Fruit fly (Drosophila melanogaster) Kc167 (cell line): ENCODE results near the gene CG18249.

Source experiments
- Myc ChIP-seq: fragments of >200 bp; optimal IDR thresholded peaks from 2 replicates; lab custom pipeline; 2017; ENCODE audit warnings: missing external identifiers
- Sin3A ChIP-seq: fragments of >200 bp; optimal IDR thresholded peaks from 2 replicates; lab custom pipeline; 2018; ENCODE audit warnings: missing external identifiers
- h ChIP-seq: fragments of >200 bp; optimal IDR thresholded peaks from 3 replicates; lab custom pipeline; 2018; ENCODE audit warnings: missing external identifiers
- insv ChIP-seq: fragments of >200 bp; optimal IDR thresholded peaks from 3 replicates; lab custom pipeline; 2018; ENCODE audit warnings: missing external identifiers
- psq ChIP-seq: fragments of >200 bp; optimal IDR thresholded peaks from 2 replicates; lab custom pipeline; 2017; ENCODE audit warnings: missing external identifiers
- ttk ChIP-seq: sonication (Bioruptor generic); optimal IDR thresholded peaks from 2 replicates; lab custom pipeline; 2017; ENCODE audit warnings: missing external identifiers

The CG18249 gene

dm6 chr3R:8219891-8220290 lies at the start of gene CG18249:
TSS of gene CG18249 (plus strand) at chr3R:8220146.
- TF ChIP-seq psq (lab: Kevin White, UChicago) (no peak), h (lab: Kevin White, UChicago) (no peak)

- TF ChIP-seq h (lab: Kevin White, UChicago) (no peak), insv (lab: Kevin White, UChicago) (no peak), ttk (lab: Kevin White, UChicago) (no peak), Myc (no peak), Sin3A (no peak), psq (lab: Kevin White, UChicago) (no peak)
These were observed 48.3 kb upstream of the CG18249 start for dm6 chr3R:8171489-8172161.

- no peak for TF ChIP-seq insv (lab: Kevin White, UChicago)
- TF ChIP-seq Myc = no peak
- no peak for TF ChIP-seq Sin3A
- TF ChIP-seq psq (lab: Kevin White, UChicago) = no peak
- no peak for TF ChIP-seq h (lab: Kevin White, UChicago)
- TF ChIP-seq ttk (lab: Kevin White, UChicago) = no peak
These were observed 43.8 kb upstream of the CG18249 start for dm6 chr3R:8176058-8176673.

- no peak for TF ChIP-seq h (lab: Kevin White, UChicago)
- TF ChIP-seq ttk (lab: Kevin White, UChicago) = no peak
- no peak for TF ChIP-seq insv (lab: Kevin White, UChicago)
- no peak for TF ChIP-seq Sin3A
These were observed 39.5 kb upstream of the CG18249 start for dm6 chr3R:8180376-8181011.

dm6 chr3R:8181412-8182108 lies 38.4 kb upstream of the CG18249 start, which contains the start of gene grn:
TSS of gene grn (minus strand) at chr3R:8181444.
- TF ChIP-seq psq (lab: Kevin White, UChicago) (no peak), h (lab: Kevin White, UChicago) (no peak), Sin3A (no peak), Myc (no peak), insv (lab: Kevin White, UChicago) (no peak), ttk (lab: Kevin White, UChicago) (no peak)

- no peak for TF ChIP-seq ttk (lab: Kevin White, UChicago)
- no peak for TF ChIP-seq h (lab: Kevin White, UChicago)
- TF ChIP-seq insv (lab: Kevin White, UChicago) = no peak
- TF ChIP-seq psq (lab: Kevin White, UChicago) = no peak
- no peak for TF ChIP-seq Myc
- no peak for TF ChIP-seq Sin3A
These were observed 36.4 kb upstream of the CG18249 start for dm6 chr3R:8183502-8183901.

- TF ChIP-seq h (lab: Kevin White, UChicago) (no peak), ttk (lab: Kevin White, UChicago) (no peak), psq (lab: Kevin White, UChicago) (no peak), insv (lab: Kevin White, UChicago) (no peak), Myc (no peak), Sin3A (no peak)
These were observed 32.4 kb upstream of the CG18249 start for dm6 chr3R:8187446-8188133.

- TF ChIP-seq Myc = no peak
- no peak for TF ChIP-seq psq (lab: Kevin White, UChicago)
- TF ChIP-seq ttk (lab: Kevin White, UChicago) = no peak
- no peak for TF ChIP-seq insv (lab: Kevin White, UChicago)
- no peak for TF ChIP-seq Sin3A
- no peak for TF ChIP-seq h (lab: Kevin White, UChicago)
These were observed 30.5 kb upstream of the CG18249 start for dm6 chr3R:8189473-8189872.

- TF ChIP-seq Sin3A = no peak
- TF ChIP-seq Myc = no peak
- no peak for TF ChIP-seq ttk (lab: Kevin White, UChicago)
- TF ChIP-seq h (lab: Kevin White, UChicago) = no peak
- TF ChIP-seq psq (lab: Kevin White, UChicago) = no peak
- TF ChIP-seq insv (lab: Kevin White, UChicago) = no peak
These were observed 29.1 kb upstream of the CG18249 start for dm6 chr3R:8190866-8191265.

- TF ChIP-seq ttk (lab: Kevin White, UChicago) (no peak), Myc (no peak), Sin3A (no peak), psq (lab: Kevin White, UChicago) (no peak), h (lab: Kevin White, UChicago) (no peak), insv (lab: Kevin White, UChicago) (no peak)
These were observed 27.6 kb upstream of the CG18249 start for dm6 chr3R:8192261-8192917.

- TF ChIP-seq h (lab: Kevin White, UChicago) (no peak), psq (lab: Kevin White, UChicago) (no peak), Sin3A (no peak), Myc (no peak), ttk (lab: Kevin White, UChicago) (no peak), insv (lab: Kevin White, UChicago) (no peak)
These were observed 26.8 kb upstream of the CG18249 start for dm6 chr3R:8193120-8193519.
